Worm (Caenorhabditis elegans): Measurements from ENCODE around the gene srg-67.

DNA sequence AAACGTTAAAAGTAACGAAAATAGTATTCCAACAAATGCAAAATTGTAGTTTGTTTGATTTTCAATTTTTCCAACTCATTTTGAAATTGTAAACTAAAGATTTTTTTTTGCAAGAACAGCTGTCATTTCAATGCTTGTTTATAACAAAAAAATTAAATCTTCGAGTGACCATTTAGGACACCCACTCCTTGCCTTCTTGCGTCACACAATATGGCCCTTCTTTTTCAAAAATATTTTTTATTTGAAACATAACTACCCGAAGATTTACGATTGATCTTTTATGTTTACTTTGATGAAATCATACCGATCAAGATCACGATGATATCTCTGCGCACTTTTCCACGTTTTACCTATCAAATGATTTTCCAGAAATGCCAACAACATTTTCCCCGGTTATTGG is 3.0 kb downstream of the srg-67 start, which contains the start of gene ZC317.2:
- no peak for TF ChIP-seq skn-1 (tag; optimal IDR thresholded peaks at IDR 0.05)
- no peak for TF ChIP-seq nhr-67 (tag; optimal IDR thresholded peaks at IDR 0.05)
- TF ChIP-seq nhr-12 (tag; optimal IDR thresholded peaks at IDR 0.05), result no peak
- no peak for TF ChIP-seq ama-1 (optimal IDR thresholded peaks at IDR 0.05)
- TF ChIP-seq elt-2 (tag; optimal IDR thresholded peaks at IDR 0.05), result no peak
- TF ChIP-seq pha-4 (tag; optimal IDR thresholded peaks at IDR 0.05), result no peak
